Fruit fly (Drosophila melanogaster) whole organism, embryonic: ENCODE measurements around the gene Nulp1.

Source experiments
- Antp ChIP-seq: fragments of 200-800 bp; sonication (Bioruptor generic); optimal IDR thresholded peaks from 3 replicates; lab custom pipeline; 2016; ENCODE audit warnings: missing biosample characterization, missing genetic modification characterization
- Atf-2 ChIP-seq: fragments of 200-800 bp; sonication (Bioruptor generic); optimal IDR thresholded peaks from 2 replicates; lab custom pipeline; 2016; ENCODE audit warnings: missing biosample characterization, missing genetic modification characterization
- B-H2 ChIP-seq: fragments of 200-800 bp; sonication (Bioruptor generic); optimal IDR thresholded peaks from 2 replicates; lab custom pipeline; 2018; ENCODE audit warnings: missing biosample characterization, mild to moderate bottlenecking, missing genetic modification characterization
- CG11398 ChIP-seq: fragments of 200-800 bp; sonication (Bioruptor generic); optimal IDR thresholded peaks from 2 replicates; lab custom pipeline; 2016; ENCODE audit warnings: missing biosample characterization, missing genetic modification characterization
- CG11723 ChIP-seq: fragments of 200-800 bp; sonication (Bioruptor generic); optimal IDR thresholded peaks from 2 replicates; lab custom pipeline; 2017; ENCODE audit warnings: missing biosample characterization, mild to moderate bottlenecking, missing genetic modification characterization
- CG12391 ChIP-seq: fragments of 200-800 bp; sonication (Bioruptor generic); optimal IDR thresholded peaks from 3 replicates; lab custom pipeline; 2018; ENCODE audit warnings: missing biosample characterization, mild to moderate bottlenecking, missing genetic modification characterization, moderate library complexity
- CG13123 ChIP-seq: fragments of 200-800 bp; sonication (Bioruptor generic); optimal IDR thresholded peaks from 2 replicates; lab custom pipeline; 2016; ENCODE audit warnings: missing biosample characterization, missing genetic modification characterization
- CG13624 ChIP-seq: fragments of 200-800 bp; sonication (Bioruptor generic); optimal IDR thresholded peaks from 2 replicates; lab custom pipeline; 2016; ENCODE audit warnings: missing biosample characterization, missing genetic modification characterization
- CG13775 ChIP-seq: fragments of 200-800 bp; sonication (Bioruptor generic); optimal IDR thresholded peaks from 3 replicates; lab custom pipeline; 2017; ENCODE audit warnings: missing biosample characterization, mild to moderate bottlenecking, missing genetic modification characterization
- CG1602 ChIP-seq: fragments of 200-800 bp; sonication (Bioruptor generic); optimal IDR thresholded peaks from 3 replicates; lab custom pipeline; 2016; ENCODE audit warnings: missing biosample characterization, missing genetic modification characterization
- CG16813 ChIP-seq: fragments of 200-800 bp; sonication (Bioruptor generic); IDR thresholded peaks from 3 replicates; pipeline ENCODE4 v1.3.6; 2022; ENCODE audit warnings: missing biosample characterization, missing genetic modification characterization; ENCODE audit not compliant: partially characterized antibody
- CG16863 ChIP-seq: fragments of 200-800 bp; sonication (Bioruptor generic); optimal IDR thresholded peaks from 3 replicates; lab custom pipeline; 2016; ENCODE audit warnings: missing biosample characterization, missing genetic modification characterization
- CG17568 ChIP-seq: fragments of 200-800 bp; sonication (Bioruptor generic); optimal IDR thresholded peaks from 2 replicates; lab custom pipeline; 2018; ENCODE audit warnings: missing biosample characterization, mild to moderate bottlenecking, missing genetic modification characterization, moderate library complexity
- CG33213 ChIP-seq: fragments of 200-800 bp; sonication (Bioruptor generic); optimal IDR thresholded peaks from 3 replicates; lab custom pipeline; 2016; ENCODE audit warnings: missing biosample characterization, missing genetic modification characterization
- CG34376 ChIP-seq: fragments of 200-800 bp; sonication (Bioruptor generic); optimal IDR thresholded peaks from 2 replicates; lab custom pipeline; 2018; ENCODE audit warnings: missing biosample characterization, mild to moderate bottlenecking, missing genetic modification characterization
- CG4328 ChIP-seq: fragments of 200-800 bp; sonication (Bioruptor generic); optimal IDR thresholded peaks from 3 replicates; lab custom pipeline; 2017; ENCODE audit warnings: missing biosample characterization, missing genetic modification reagents, missing genetic modification characterization
- CG4617 ChIP-seq: fragments of 200-800 bp; sonication (Bioruptor generic); optimal IDR thresholded peaks from 3 replicates; lab custom pipeline; 2016; ENCODE audit warnings: missing biosample characterization, missing genetic modification characterization, borderline replicate concordance
- CG4820 ChIP-seq: fragments of 200-800 bp; sonication (Bioruptor generic); optimal IDR thresholded peaks from 3 replicates; lab custom pipeline; 2016; ENCODE audit warnings: missing biosample characterization, missing genetic modification characterization
- CG7372 ChIP-seq: fragments of 200-800 bp; sonication (Bioruptor generic); IDR thresholded peaks from 2 replicates; pipeline ENCODE4 v1.3.6; 2022; ENCODE audit warnings: missing biosample characterization, missing genetic modification characterization
- CG7556 ChIP-seq: fragments of 200-800 bp; sonication (Bioruptor generic); optimal IDR thresholded peaks from 2 replicates; lab custom pipeline; 2017; ENCODE audit warnings: missing biosample characterization, mild to moderate bottlenecking, missing genetic modification characterization
- CG7786 ChIP-seq: fragments of 200-800 bp; sonication (Bioruptor generic); optimal IDR thresholded peaks from 2 replicates; lab custom pipeline; 2016; ENCODE audit warnings: missing biosample characterization, missing genetic modification characterization
- CG9932 ChIP-seq: fragments of 200-800 bp; sonication (Bioruptor generic); IDR thresholded peaks from 2 replicates; pipeline ENCODE4 v1.3.6; 2022; ENCODE audit warnings: missing biosample characterization, missing genetic modification characterization
- CTCF ChIP-seq: fragments of 200-800 bp; sonication (Bioruptor generic); optimal IDR thresholded peaks from 2 replicates; lab custom pipeline; 2017; ENCODE audit warnings: missing biosample characterization, mild to moderate bottlenecking, missing genetic modification characterization, moderate library complexity
- Dip2 ChIP-seq: fragments of 200-800 bp; sonication (Bioruptor generic); IDR thresholded peaks from 2 replicates; pipeline ENCODE4 v1.3.6; 2022; ENCODE audit warnings: missing biosample characterization, missing genetic modification characterization
- Doc2 ChIP-seq: fragments of 200-800 bp; sonication (Bioruptor generic); IDR thresholded peaks from 2 replicates; pipeline ENCODE4 v1.3.6; 2022; ENCODE audit warnings: missing biosample characterization, missing genetic modification characterization
- Dref ChIP-seq: fragments of 200-800 bp; sonication (Bioruptor generic); IDR thresholded peaks from 2 replicates; pipeline ENCODE4 v1.3.6; 2022; ENCODE audit warnings: missing biosample characterization, missing genetic modification characterization
- Elba2 ChIP-seq: fragments of 200-800 bp; sonication (Bioruptor generic); optimal IDR thresholded peaks from 3 replicates; lab custom pipeline; 2016; ENCODE audit warnings: missing biosample characterization, missing genetic modification characterization
- HLH54F ChIP-seq: fragments of 200-800 bp; sonication (Bioruptor generic); optimal IDR thresholded peaks from 3 replicates; lab custom pipeline; 2016; ENCODE audit warnings: missing biosample characterization, missing genetic modification characterization
- Lhr ChIP-seq: fragments of 200-800 bp; sonication (Bioruptor generic); optimal IDR thresholded peaks from 3 replicates; lab custom pipeline; 2017; ENCODE audit warnings: mild to moderate bottlenecking, missing biosample characterization, missing genetic modification reagents, missing genetic modification characterization
- MESR4 ChIP-seq: fragments of 200-800 bp; sonication (Bioruptor generic); optimal IDR thresholded peaks from 2 replicates; lab custom pipeline; 2018; ENCODE audit warnings: missing biosample characterization, mild to moderate bottlenecking, missing genetic modification characterization, moderate library complexity
- Neu2 ChIP-seq: fragments of 200-800 bp; sonication (Bioruptor generic); optimal IDR thresholded peaks from 3 replicates; lab custom pipeline; 2016; ENCODE audit warnings: missing biosample characterization, missing genetic modification characterization, borderline replicate concordance
- Ssrp ChIP-seq: fragments of 200-800 bp; sonication (Bioruptor generic); optimal IDR thresholded peaks from 2 replicates; lab custom pipeline; 2018; ENCODE audit warnings: missing biosample characterization, mild to moderate bottlenecking, missing genetic modification characterization, moderate library complexity
- al ChIP-seq: fragments of 200-800 bp; sonication (Bioruptor generic); IDR thresholded peaks from 2 replicates; pipeline ENCODE4 v1.3.6; 2022; ENCODE audit warnings: missing biosample characterization, missing genetic modification characterization
- bowl ChIP-seq: fragments of 200-800 bp; sonication (Bioruptor generic); IDR thresholded peaks from 2 replicates; pipeline ENCODE4 v1.3.6; 2022; ENCODE audit warnings: missing biosample characterization, missing genetic modification characterization
- cad ChIP-seq: fragments of >200 bp; optimal IDR thresholded peaks from 2 replicates; lab custom pipeline; 2017; ENCODE audit warnings: missing biosample characterization, missing genetic modification characterization
- da ChIP-seq: fragments of 200-800 bp; sonication (Bioruptor generic); optimal IDR thresholded peaks from 2 replicates; lab custom pipeline; 2016; ENCODE audit warnings: missing biosample characterization, missing genetic modification characterization
- danr ChIP-seq: fragments of 200-800 bp; sonication (Bioruptor generic); IDR thresholded peaks from 2 replicates; pipeline ENCODE4 v1.3.6; 2022; ENCODE audit warnings: missing biosample characterization, missing genetic modification characterization
- disco-r ChIP-seq: fragments of 200-800 bp; sonication (Bioruptor generic); optimal IDR thresholded peaks from 2 replicates; lab custom pipeline; 2016; ENCODE audit warnings: missing biosample characterization, missing genetic modification characterization
- dm ChIP-seq: fragments of 200-800 bp; sonication (Bioruptor generic); optimal IDR thresholded peaks from 3 replicates; lab custom pipeline; 2016; ENCODE audit warnings: missing biosample characterization, missing genetic modification characterization
- dmrt99B ChIP-seq: fragments of 200-800 bp; sonication (Bioruptor generic); optimal IDR thresholded peaks from 2 replicates; lab custom pipeline; 2018; ENCODE audit warnings: missing biosample characterization, mild to moderate bottlenecking, missing genetic modification characterization, moderate library complexity
- fru ChIP-seq: fragments of >200 bp; optimal IDR thresholded peaks from 2 replicates; lab custom pipeline; 2017
- ftz-f1 ChIP-seq: fragments of 200-800 bp; sonication (Bioruptor generic); optimal IDR thresholded peaks from 2 replicates; lab custom pipeline; 2016; ENCODE audit warnings: missing biosample characterization, missing genetic modification characterization
- gsb ChIP-seq: fragments of 200-800 bp; sonication (Bioruptor generic); IDR thresholded peaks from 2 replicates; pipeline ENCODE4 v1.3.6; 2022; ENCODE audit warnings: missing biosample characterization, missing genetic modification characterization
- lola ChIP-seq, 3 experiments: fragments of >200 bp in 2 of 3; fragments of 200-800 bp in 1 of 3; sonication (Bioruptor generic) in 1 of 3; optimal IDR thresholded peaks; 2 replicates each; lab custom pipeline; 2017 to 2019; ENCODE audit warnings: missing biosample characterization in 3 of 3, missing genetic modification characterization in 3 of 3, mild to moderate bottlenecking in 1 of 3, moderate library complexity in 1 of 3
- mam ChIP-seq: fragments of 200-800 bp; sonication (Bioruptor generic); optimal IDR thresholded peaks from 3 replicates; lab custom pipeline; 2016; ENCODE audit warnings: missing biosample characterization, missing genetic modification characterization
- pzg ChIP-seq: fragments of 200-800 bp; sonication (Bioruptor generic); optimal IDR thresholded peaks from 3 replicates; lab custom pipeline; 2018; ENCODE audit warnings: missing biosample characterization, mild to moderate bottlenecking, missing genetic modification characterization, moderate library complexity
- ranshi ChIP-seq: fragments of 200-800 bp; sonication (Bioruptor generic); IDR thresholded peaks from 2 replicates; pipeline ENCODE4 v1.3.6; 2022; ENCODE audit warnings: missing biosample characterization, missing genetic modification characterization
- schlank ChIP-seq: fragments of 200-800 bp; sonication (Bioruptor generic); optimal IDR thresholded peaks from 2 replicates; lab custom pipeline; 2018; ENCODE audit warnings: missing biosample characterization, mild to moderate bottlenecking, missing genetic modification characterization
- slp2 ChIP-seq: fragments of 200-800 bp; sonication (Bioruptor generic); optimal IDR thresholded peaks from 2 replicates; lab custom pipeline; 2016; ENCODE audit warnings: missing biosample characterization, missing genetic modification characterization
- tin ChIP-seq: fragments of 200-800 bp; sonication (Bioruptor generic); optimal IDR thresholded peaks from 3 replicates; lab custom pipeline; 2016; ENCODE audit warnings: missing biosample characterization, missing genetic modification characterization
- wdn ChIP-seq: fragments of 200-800 bp; sonication (Bioruptor generic); IDR thresholded peaks from 2 replicates; pipeline ENCODE4 v1.3.6; 2022; ENCODE audit warnings: missing biosample characterization, missing genetic modification characterization

The Nulp1 gene

DNA sequence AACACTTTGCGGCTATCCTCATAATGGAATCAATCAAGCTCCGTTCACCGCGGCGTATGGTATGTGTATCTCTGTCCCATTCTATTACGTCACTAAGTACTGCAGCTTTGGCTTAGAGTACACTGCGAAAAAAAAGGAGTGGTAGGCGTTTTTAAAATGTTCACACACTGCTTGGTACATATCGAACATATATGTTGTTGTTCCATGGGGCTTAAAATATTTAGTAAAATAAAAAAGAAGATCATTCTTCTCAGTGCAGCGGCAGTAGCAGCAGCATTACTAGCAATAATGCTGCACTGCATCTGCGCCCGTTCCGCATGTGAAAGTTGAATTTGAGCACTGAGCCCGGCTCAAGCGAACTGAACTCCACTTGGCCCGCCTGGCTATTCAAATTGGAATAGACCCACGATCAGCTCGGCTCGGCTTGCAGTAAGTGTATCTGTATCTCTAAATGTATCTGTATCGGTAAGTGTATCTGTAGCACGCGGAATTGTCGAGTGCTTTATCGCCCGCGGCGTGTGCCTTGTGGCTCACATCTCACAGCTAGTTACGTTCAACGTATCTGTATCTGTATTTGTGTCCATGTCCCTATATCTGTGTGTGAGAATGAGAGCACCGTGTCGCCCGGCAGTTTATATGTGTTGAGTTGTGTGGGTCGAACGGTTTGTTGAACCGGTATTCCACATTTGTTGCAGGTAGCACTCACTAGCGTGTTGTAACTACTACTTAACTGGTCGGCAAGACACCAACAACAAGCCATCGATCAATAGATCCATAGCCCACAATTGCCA, 43.2 kb downstream of the Nulp1 start (continued):
- TF ChIP-seq gsb (GFP tag; lab: Robert Waterston, UW) (no peak), CG17568 (GFP tag; lab: Kevin White, UChicago) (no peak), Ssrp (tag; lab: Kevin White, UChicago) (peak; percentile 56), CG13775 (GFP tag; lab: Kevin White, UChicago) (peak; percentile 2), Antp (peak; percentile 32), CG4328 (peak; percentile 18), CG33213 (GFP tag; lab: Kevin White, UChicago) (peak; percentile 41), CG12391 (tag; lab: Kevin White, UChicago) (peak; percentile 49), disco-r (GFP tag; lab: Kevin White, UChicago) (no peak), CG34376 (GFP tag; lab: Kevin White, UChicago) (no peak), ranshi (GFP tag; lab: Robert Waterston, UW) (peak; percentile 46; the same call in 1 of the 2 replicates), Atf-2 (peak; percentile 37), B-H2 (GFP tag; lab: Kevin White, UChicago) (no peak), Lhr (GFP tag; lab: Kevin White, UChicago) (peak; percentile 8), bowl (GFP tag; lab: Robert Waterston, UW) (no peak; the same call in 1 of the 2 replicates), CG4820 (GFP tag; lab: Kevin White, UChicago) (peak; percentile 56), MESR4 (no peak), CG16863 (GFP tag; lab: Kevin White, UChicago) (peak; percentile 37), CG7786 (GFP tag; lab: Kevin White, UChicago) (no peak), CG13624 (GFP tag; lab: Kevin White, UChicago) (no peak), dm (no peak), danr (GFP tag; lab: Robert Waterston, UW) (0 out of 2 replicates have a peak, but pooled peaks have one; percentile 23), cad (GFP tag; lab: Kevin White, UChicago) (no peak), CG16813 (no peak), CG11398 (GFP tag; lab: Kevin White, UChicago) (no peak), Dref (GFP tag; lab: Robert Waterston, UW) (no peak), HLH54F (GFP tag; lab: Kevin White, UChicago) (no peak), al (no peak), tin (GFP tag; lab: Kevin White, UChicago) (peak; percentile 58), slp2 (GFP tag; lab: Kevin White, UChicago) (no peak), Elba2 (no peak), CG9932 (GFP tag; lab: Robert Waterston, UW) (peak; percentile 30; the same call in 1 of the 2 replicates), lola (GFP tag; optimal IDR thresholded peaks at IDR 0.05; lab: Kevin White, UChicago) (no peak), Dip2 (GFP tag; lab: Robert Waterston, UW) (no peak), CTCF (GFP tag; lab: Kevin White, UChicago) (no peak), CG4617 (GFP tag; lab: Kevin White, UChicago) (peak; percentile 12), CG7372 (GFP tag; lab: Robert Waterston, UW) (no peak), ftz-f1 (GFP tag; lab: Kevin White, UChicago) (no peak), wdn (no peak), da (no peak), CG11723 (GFP tag; lab: Kevin White, UChicago) (peak; percentile 47), pzg (GFP tag; lab: Kevin White, UChicago) (no peak), schlank (no peak), fru (lab: Kevin White, UChicago) (no peak), CG1602 (GFP tag; lab: Kevin White, UChicago) (peak; percentile 41), CG13123 (GFP tag; lab: Kevin White, UChicago) (no peak), mam (peak; percentile 18), Doc2 (GFP tag; lab: Robert Waterston, UW) (no peak), Neu2 (GFP tag; lab: Kevin White, UChicago) (no peak), dmrt99B (tag; lab: Kevin White, UChicago) (peak; percentile 80), CG7556 (no peak)
